Worm (Caenorhabditis elegans) whole organism, L4 larva: ENCODE data around the gene rgs-11.

Experiments used
- Y75B8A.6 ChIP-seq: fragments of 200-800 bp; sonication (Bioruptor generic); IDR thresholded peaks from 2 replicates; pipeline ENCODE4 v1.3.6; 2022; ENCODE audit warnings: missing genetic modification reagents, missing genetic modification characterization, missing compliant biosample characterization
- aha-1 ChIP-seq: fragments of 150-350 bp; peaks from one replicate; lab custom pipeline; 2014; ENCODE audit warnings: missing biosample characterization, missing genetic modification characterization
- ceh-82 ChIP-seq: sonication (generic microtip); optimal IDR thresholded peaks from 2 replicates; lab custom pipeline; 2017; ENCODE audit warnings: missing biosample characterization, missing genetic modification characterization
- ces-1 ChIP-seq: fragments of 150-350 bp; sonication (generic microtip); optimal IDR thresholded peaks from 4 replicates; lab custom pipeline; 2014; ENCODE audit warnings: missing biosample characterization, missing genetic modification reagents, missing genetic modification characterization
- daf-16 ChIP-seq, 3 experiments: sonication (generic microtip); optimal IDR thresholded peaks; 2 replicates each; lab custom pipeline; 2016 to 2017; ENCODE audit warnings: missing genetic modification characterization in 3 of 3, missing genetic modification reagents in 3 of 3, mild to moderate bottlenecking in 2 of 3, missing compliant biosample characterization in 2 of 3, missing biosample characterization in 1 of 3, moderate library complexity in 1 of 3
- daf-8 ChIP-seq: fragments of 200-800 bp; sonication (Bioruptor generic); IDR thresholded peaks from 2 replicates; pipeline ENCODE4 v1.3.6; 2022; ENCODE audit warnings: missing genetic modification characterization, missing compliant biosample characterization
- dve-1 ChIP-seq: sonication (generic microtip); optimal IDR thresholded peaks from 2 replicates; lab custom pipeline; 2017; ENCODE audit warnings: antibody characterized with exemption, mild to moderate bottlenecking, missing genetic modification characterization, missing compliant biosample characterization; ENCODE audit not compliant: insufficient read depth
- egl-43 ChIP-seq: fragments of 200-800 bp; sonication (Bioruptor generic); IDR thresholded peaks from 2 replicates; pipeline ENCODE4 v1.3.6; 2022; ENCODE audit warnings: missing genetic modification reagents, missing genetic modification characterization, missing compliant biosample characterization
- fkh-10 ChIP-seq: fragments of 150-350 bp; optimal IDR thresholded peaks from 2 replicates; lab custom pipeline; 2014; ENCODE audit warnings: missing biosample characterization, missing genetic modification reagents, missing genetic modification characterization
- gei-8 ChIP-seq: fragments of 200-800 bp; sonication (Bioruptor generic); optimal IDR thresholded peaks from 2 replicates; lab custom pipeline; 2018; ENCODE audit warnings: mild to moderate bottlenecking, missing genetic modification characterization, missing compliant biosample characterization
- hlh-11 ChIP-seq: fragments of 200-800 bp; sonication (Bioruptor generic); optimal IDR thresholded peaks from 2 replicates; lab custom pipeline; 2018; ENCODE audit warnings: mild to moderate bottlenecking, missing genetic modification characterization, missing compliant biosample characterization
- hlh-30 ChIP-seq: sonication (generic microtip); optimal IDR thresholded peaks from 2 replicates; lab custom pipeline; 2017; ENCODE audit warnings: antibody characterized with exemption, mild to moderate bottlenecking, missing genetic modification characterization, missing compliant biosample characterization; ENCODE audit not compliant: insufficient read depth
- mes-2 ChIP-seq: sonication (generic microtip); optimal IDR thresholded peaks from 2 replicates; lab custom pipeline; 2016; ENCODE audit warnings: missing genotype, mild to moderate bottlenecking, missing genetic modification characterization, missing compliant biosample characterization; ENCODE audit not compliant: poor library complexity, severe bottlenecking
- nhr-111 ChIP-seq: fragments of 200-800 bp; sonication (Bioruptor generic); optimal IDR thresholded peaks from 2 replicates; lab custom pipeline; 2018; ENCODE audit warnings: mild to moderate bottlenecking, missing genetic modification characterization, missing compliant biosample characterization
- nhr-237 ChIP-seq: sonication (generic microtip); optimal IDR thresholded peaks from 2 replicates; lab custom pipeline; 2017; ENCODE audit warnings: missing biosample characterization, missing genetic modification characterization
- nhr-42 ChIP-seq: fragments of 200-800 bp; sonication (Bioruptor generic); IDR thresholded peaks from 2 replicates; pipeline ENCODE4 v1.3.6; 2022; ENCODE audit warnings: missing genetic modification characterization, missing compliant biosample characterization
- nhr-77 ChIP-seq: fragments of 150-350 bp; optimal IDR thresholded peaks from 2 replicates; lab custom pipeline; 2014; ENCODE audit warnings: missing biosample characterization, missing genetic modification characterization
- skn-1 ChIP-seq: fragments of 150-350 bp; optimal IDR thresholded peaks from 2 replicates; lab custom pipeline; 2014; ENCODE audit warnings: missing biosample characterization, missing genetic modification characterization
- tag-97 ChIP-seq: fragments of 200-800 bp; sonication (Bioruptor generic); IDR thresholded peaks from 2 replicates; pipeline ENCODE4 v1.3.6; 2022; ENCODE audit warnings: missing genetic modification characterization, missing compliant biosample characterization
- unc-62 ChIP-seq, 3 experiments: fragments of 150-350 bp in 1 of 3; sonication (generic microtip); optimal IDR thresholded peaks in 2 of 3; peaks in 1 of 3; 1 replicate in 1 of 3; 2 replicates in 2 of 3; lab custom pipeline; 2014 to 2017; ENCODE audit warnings: missing biosample characterization in 3 of 3, missing genetic modification characterization in 3 of 3, missing genetic modification reagents in 3 of 3, missing genotype in 1 of 3
- zag-1 ChIP-seq: fragments of 150-350 bp; optimal IDR thresholded peaks from 2 replicates; lab custom pipeline; 2014; ENCODE audit warnings: missing biosample characterization, missing genetic modification characterization
- zip-2 ChIP-seq: fragments of 150-350 bp; optimal IDR thresholded peaks from 2 replicates; lab custom pipeline; 2014; ENCODE audit warnings: missing biosample characterization, missing genetic modification characterization

rgs-11 gene

DNA sequence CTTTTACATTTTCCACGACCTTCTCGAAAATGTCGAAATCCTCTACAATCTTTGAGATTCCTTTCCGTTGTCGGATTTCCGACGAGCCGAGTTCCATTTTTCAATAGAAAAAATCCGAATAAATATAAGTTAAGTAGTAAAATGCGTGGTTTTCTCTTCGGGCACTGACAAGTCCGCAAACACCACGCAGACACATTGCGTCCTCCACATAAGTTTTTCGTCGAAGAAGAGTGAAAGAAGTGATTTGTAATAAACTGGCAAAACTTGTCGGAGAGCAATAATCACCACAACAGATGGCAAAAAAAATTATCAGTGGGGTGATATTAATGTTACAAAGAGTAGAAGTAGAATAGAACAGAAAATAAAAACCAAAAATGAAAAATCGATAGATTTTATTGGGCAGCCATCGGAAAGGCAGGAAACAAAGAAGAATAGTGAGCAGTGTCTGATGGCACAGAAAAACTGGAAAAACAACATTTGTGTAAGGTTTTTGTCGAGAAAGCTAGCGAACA, 42.5 kb downstream of the rgs-11 start, which contains the start of gene ergi-2 (continued):
- peak; percentile 1 for TF ChIP-seq dve-1 (tag; lab: Kevin White, UChicago)
- TF ChIP-seq hlh-30, result peak; percentile 19
- no peak for TF ChIP-seq nhr-77
- TF ChIP-seq mes-2 (tag; lab: Kevin White, UChicago), result peak; percentile 57
- TF ChIP-seq zag-1 (tag; lab: Kevin White, UChicago), result no peak

ce11 chrX:15008697-15009096, 44.3 kb downstream of the rgs-11 start:
- peak in 1 of 2 experiments; percentile 8 for TF ChIP-seq unc-62 (GFP tag; optimal IDR thresholded peaks at IDR 0.05 in 1 of 2; lab: Kevin White, UChicago)
- no peak for TF ChIP-seq unc-62 (tag; optimal IDR thresholded peaks at IDR 0.05; lab: Kevin White, UChicago)
- TF ChIP-seq Y75B8A.6 (GFP tag; lab: Robert Waterston, UW), result no peak
- no peak for TF ChIP-seq gei-8 (GFP tag; lab: Kevin White, UChicago)
- no peak for TF ChIP-seq zip-2 (tag; lab: Kevin White, UChicago)
- no peak for TF ChIP-seq daf-8

DNA sequence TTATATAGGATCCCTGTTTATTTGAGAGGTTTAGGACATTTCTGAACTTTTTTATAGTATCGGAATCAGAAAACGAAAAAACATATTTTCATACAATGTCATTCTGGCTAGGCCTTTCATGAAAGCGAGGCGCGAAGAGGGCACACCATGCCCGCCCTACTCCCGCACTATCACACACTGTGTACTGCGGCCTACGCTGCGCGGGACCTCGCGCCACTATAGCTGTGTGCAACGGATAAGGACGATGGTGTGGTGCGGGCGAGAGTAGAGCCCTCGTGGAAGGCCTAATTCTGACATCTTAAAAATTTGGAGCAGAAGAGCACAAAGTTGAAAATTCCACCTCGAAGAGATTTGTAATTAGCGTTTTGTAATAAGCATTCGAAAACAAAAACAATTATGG, 46.6 kb downstream of the rgs-11 start:
- TF ChIP-seq unc-62 (GFP tag; optimal IDR thresholded peaks at IDR 0.05 in 1 of 2; lab: Kevin White, UChicago) (peak in 1 of 2 experiments; percentile 9), unc-62 (tag; optimal IDR thresholded peaks at IDR 0.05; lab: Kevin White, UChicago) (no peak), nhr-111 (GFP tag; lab: Kevin White, UChicago) (no peak), egl-43 (GFP tag; lab: Robert Waterston, UW) (peak; percentile 20; the same call in 1 of the 2 replicates)

ce11 chrX:15011526-15012274, 47.3 kb downstream of the rgs-11 start:
- TF ChIP-seq fkh-10 (GFP tag; lab: Kevin White, UChicago), result peak; percentile 49
- no peak for TF ChIP-seq nhr-237
- no peak for TF ChIP-seq skn-1
- TF ChIP-seq aha-1, result peak; percentile 38
- TF ChIP-seq zag-1 (tag; lab: Kevin White, UChicago), result no peak
- no peak for TF ChIP-seq ceh-82 (tag; lab: Kevin White, UChicago)
- peak in 1 of 2 experiments; percentile 94 for TF ChIP-seq unc-62 (GFP tag; optimal IDR thresholded peaks at IDR 0.05 in 1 of 2; lab: Kevin White, UChicago)
- TF ChIP-seq unc-62 (tag; optimal IDR thresholded peaks at IDR 0.05; lab: Kevin White, UChicago), result no peak
- peak; percentile 65 for TF ChIP-seq ces-1 (GFP tag; lab: Kevin White, UChicago)

ce11 chrX:15013941-15014453, 49.6 kb downstream of the rgs-11 start:
- peak in 1 of 2 experiments; percentile 21 for TF ChIP-seq daf-16 (GFP tag; optimal IDR thresholded peaks at IDR 0.05; lab: Kevin White, UChicago)
- no peak for TF ChIP-seq daf-16 (tag; optimal IDR thresholded peaks at IDR 0.05; lab: Kevin White, UChicago)
- no peak for TF ChIP-seq nhr-42
- no peak for TF ChIP-seq tag-97 (GFP tag; lab: Robert Waterston, UW)
- peak; percentile 29 for TF ChIP-seq hlh-11 (tag; lab: Kevin White, UChicago)
- peak in 1 of 2 experiments; percentile 94 for TF ChIP-seq unc-62 (GFP tag; optimal IDR thresholded peaks at IDR 0.05 in 1 of 2; lab: Kevin White, UChicago)
- no peak for TF ChIP-seq unc-62 (tag; optimal IDR thresholded peaks at IDR 0.05; lab: Kevin White, UChicago)
- no peak for TF ChIP-seq nhr-111 (GFP tag; lab: Kevin White, UChicago)
